Fruit fly (Drosophila melanogaster): Measurements from ENCODE around the gene Atg8a.

Gene Atg8a

dm6 chrX:10735682-10736353, 32.3 kb downstream of the Atg8a start:
- TF ChIP-seq Myc (optimal IDR thresholded peaks at IDR 0.05) (no peak), ttk (optimal IDR thresholded peaks at IDR 0.05) (no peak), psq (optimal IDR thresholded peaks at IDR 0.05) (no peak), Sin3A (optimal IDR thresholded peaks at IDR 0.05) (no peak), insv (optimal IDR thresholded peaks at IDR 0.05) (no peak), h (optimal IDR thresholded peaks at IDR 0.05) (no peak)

- TF ChIP-seq h (optimal IDR thresholded peaks at IDR 0.05): no peak
- no peak for TF ChIP-seq psq (optimal IDR thresholded peaks at IDR 0.05)
- TF ChIP-seq insv (optimal IDR thresholded peaks at IDR 0.05): no peak
- TF ChIP-seq Sin3A (optimal IDR thresholded peaks at IDR 0.05): no peak
- no peak for TF ChIP-seq Myc (optimal IDR thresholded peaks at IDR 0.05)
- TF ChIP-seq ttk (optimal IDR thresholded peaks at IDR 0.05): no peak
Observed at dm6 chrX:10734763-10735681, 33.1 kb downstream of the Atg8a start.

- TF ChIP-seq psq (optimal IDR thresholded peaks at IDR 0.05) (no peak), Myc (optimal IDR thresholded peaks at IDR 0.05) (no peak), insv (optimal IDR thresholded peaks at IDR 0.05) (no peak), h (optimal IDR thresholded peaks at IDR 0.05) (no peak), Sin3A (optimal IDR thresholded peaks at IDR 0.05) (no peak), ttk (optimal IDR thresholded peaks at IDR 0.05) (no peak)
Observed at dm6 chrX:10732733-10733455, 35.2 kb downstream of the Atg8a start.

dm6 chrX:10731801-10732200, 36.3 kb downstream of the Atg8a start:
- TF ChIP-seq Myc (optimal IDR thresholded peaks at IDR 0.05): no peak
- no peak for TF ChIP-seq h (optimal IDR thresholded peaks at IDR 0.05)
- no peak for TF ChIP-seq Sin3A (optimal IDR thresholded peaks at IDR 0.05)
- no peak for TF ChIP-seq psq (optimal IDR thresholded peaks at IDR 0.05)
- TF ChIP-seq insv (optimal IDR thresholded peaks at IDR 0.05): no peak
- TF ChIP-seq ttk (optimal IDR thresholded peaks at IDR 0.05): no peak

- no peak for TF ChIP-seq Sin3A (optimal IDR thresholded peaks at IDR 0.05)
- TF ChIP-seq Myc (optimal IDR thresholded peaks at IDR 0.05): no peak
- TF ChIP-seq psq (optimal IDR thresholded peaks at IDR 0.05): no peak
- no peak for TF ChIP-seq insv (optimal IDR thresholded peaks at IDR 0.05)
- no peak for TF ChIP-seq ttk (optimal IDR thresholded peaks at IDR 0.05)
- no peak for TF ChIP-seq h (optimal IDR thresholded peaks at IDR 0.05)
Observed at dm6 chrX:10731357-10731756, 36.8 kb downstream of the Atg8a start.

dm6 chrX:10729921-10730873, 37.9 kb downstream of the Atg8a start:
- TF ChIP-seq Sin3A (optimal IDR thresholded peaks at IDR 0.05) (no peak), Myc (optimal IDR thresholded peaks at IDR 0.05) (no peak), insv (optimal IDR thresholded peaks at IDR 0.05) (no peak), h (optimal IDR thresholded peaks at IDR 0.05) (no peak), psq (optimal IDR thresholded peaks at IDR 0.05) (no peak), ttk (optimal IDR thresholded peaks at IDR 0.05) (no peak)

dm6 chrX:10729196-10729835, 38.8 kb downstream of the Atg8a start:
- TF ChIP-seq insv (optimal IDR thresholded peaks at IDR 0.05) (no peak), psq (optimal IDR thresholded peaks at IDR 0.05) (no peak), ttk (optimal IDR thresholded peaks at IDR 0.05) (no peak), h (optimal IDR thresholded peaks at IDR 0.05) (no peak), Myc (optimal IDR thresholded peaks at IDR 0.05) (no peak), Sin3A (optimal IDR thresholded peaks at IDR 0.05) (no peak)

- TF ChIP-seq ttk (optimal IDR thresholded peaks at IDR 0.05): no peak
- TF ChIP-seq insv (optimal IDR thresholded peaks at IDR 0.05): no peak
- no peak for TF ChIP-seq Sin3A (optimal IDR thresholded peaks at IDR 0.05)
- no peak for TF ChIP-seq psq (optimal IDR thresholded peaks at IDR 0.05)
- TF ChIP-seq h (optimal IDR thresholded peaks at IDR 0.05): no peak
- TF ChIP-seq Myc (optimal IDR thresholded peaks at IDR 0.05): no peak
Observed at dm6 chrX:10728541-10728968, 39.6 kb downstream of the Atg8a start.

dm6 chrX:10728024-10728423, 40.1 kb downstream of the Atg8a start:
- no peak for TF ChIP-seq Myc (optimal IDR thresholded peaks at IDR 0.05)
- TF ChIP-seq Sin3A (optimal IDR thresholded peaks at IDR 0.05): no peak
- no peak for TF ChIP-seq psq (optimal IDR thresholded peaks at IDR 0.05)
- TF ChIP-seq insv (optimal IDR thresholded peaks at IDR 0.05): no peak
- no peak for TF ChIP-seq h (optimal IDR thresholded peaks at IDR 0.05)
- no peak for TF ChIP-seq ttk (optimal IDR thresholded peaks at IDR 0.05)

dm6 chrX:10727318-10727717, 40.8 kb downstream of the Atg8a start:
- TF ChIP-seq psq (optimal IDR thresholded peaks at IDR 0.05) (no peak), h (optimal IDR thresholded peaks at IDR 0.05) (no peak), Sin3A (optimal IDR thresholded peaks at IDR 0.05) (no peak), ttk (optimal IDR thresholded peaks at IDR 0.05) (no peak), insv (optimal IDR thresholded peaks at IDR 0.05) (no peak), Myc (optimal IDR thresholded peaks at IDR 0.05) (no peak)
